Worm (Caenorhabditis elegans): ENCODE results near the gene R74.8.

ce11 chrIII:4191091-4191638 lies 14.9 kb upstream of the R74.8 start, which contains the start of gene dnj-16:
- TF ChIP-seq hlh-13 (GFP tag; optimal IDR thresholded peaks at IDR 0.05) (no peak), hlh-6 (tag; optimal IDR thresholded peaks at IDR 0.05) (no peak), sox-2 (GFP tag; IDR thresholded peaks at IDR 0.05) (no peak)
